Fruit fly (Drosophila melanogaster) whole organism, embryonic: ENCODE results near the gene CG42592.
A peak's percentile ranks its signal among the peaks of the same experiment; 100 is the strongest.

Experiments used
- Atf-2 ChIP-seq: fragments of 200-800 bp; sonication (Bioruptor generic); optimal IDR thresholded peaks from 2 replicates; lab custom pipeline; 2016; ENCODE audit warnings: missing biosample characterization, missing genetic modification characterization
- Awh ChIP-seq: fragments of 200-800 bp; sonication (Bioruptor generic); IDR thresholded peaks from 2 replicates; pipeline ENCODE4, ENCODE4 v1.3.6; 2022; ENCODE audit warnings: missing biosample characterization, missing genetic modification characterization
- CG14667 ChIP-seq: fragments of 200-800 bp; sonication (Bioruptor generic); IDR thresholded peaks from 2 replicates; pipeline ENCODE4 v1.3.6; 2022; ENCODE audit warnings: missing biosample characterization, missing genetic modification characterization
- CG16863 ChIP-seq: fragments of 200-800 bp; sonication (Bioruptor generic); optimal IDR thresholded peaks from 3 replicates; lab custom pipeline; 2016; ENCODE audit warnings: missing biosample characterization, missing genetic modification characterization
- CG2116 ChIP-seq: fragments of 200-800 bp; sonication (Bioruptor generic); optimal IDR thresholded peaks from 3 replicates; lab custom pipeline; 2018; ENCODE audit warnings: missing biosample characterization, mild to moderate bottlenecking, missing genetic modification characterization
- CG3065 ChIP-seq: fragments of 200-800 bp; sonication (Bioruptor generic); optimal IDR thresholded peaks from 2 replicates; lab custom pipeline; 2016; ENCODE audit warnings: missing biosample characterization, missing genetic modification characterization
- CG32532 ChIP-seq: fragments of 200-800 bp; sonication (Bioruptor generic); IDR thresholded peaks from 2 replicates; pipeline ENCODE4 v1.3.6; 2022; ENCODE audit warnings: missing biosample characterization, missing genetic modification characterization
- CG32772 ChIP-seq: fragments of 200-800 bp; sonication (Bioruptor generic); IDR thresholded peaks from 2 replicates; pipeline ENCODE4 v1.3.6; 2022; ENCODE audit warnings: missing biosample characterization, missing genetic modification characterization
- CG33557 ChIP-seq: fragments of 200-800 bp; sonication (Bioruptor generic); optimal IDR thresholded peaks from 2 replicates; lab custom pipeline; 2019; ENCODE audit warnings: missing biosample characterization, mild to moderate bottlenecking, missing genetic modification characterization, moderate library complexity
- CG34376 ChIP-seq: fragments of 200-800 bp; sonication (Bioruptor generic); optimal IDR thresholded peaks from 2 replicates; lab custom pipeline; 2018; ENCODE audit warnings: missing biosample characterization, mild to moderate bottlenecking, missing genetic modification characterization
- CG42726 ChIP-seq: fragments of 200-800 bp; sonication (Bioruptor generic); IDR thresholded peaks from 2 replicates; pipeline ENCODE4 v1.3.6; 2022; ENCODE audit warnings: missing biosample characterization, missing genetic modification characterization; ENCODE audit not compliant: partially characterized antibody
- CG4360 ChIP-seq: fragments of 200-800 bp; sonication (Bioruptor generic); IDR thresholded peaks from 2 replicates; pipeline ENCODE4 v1.3.6; 2022; ENCODE audit warnings: missing biosample characterization, missing genetic modification characterization
- CG4617 ChIP-seq: fragments of 200-800 bp; sonication (Bioruptor generic); optimal IDR thresholded peaks from 3 replicates; lab custom pipeline; 2016; ENCODE audit warnings: missing biosample characterization, missing genetic modification characterization, borderline replicate concordance
- CG6272 ChIP-seq: fragments of 200-800 bp; sonication (Bioruptor generic); IDR thresholded peaks from 2 replicates; pipeline ENCODE4 v1.3.6; 2022; ENCODE audit warnings: missing biosample characterization, missing genetic modification characterization
- CG7372 ChIP-seq: fragments of 200-800 bp; sonication (Bioruptor generic); IDR thresholded peaks from 2 replicates; pipeline ENCODE4 v1.3.6; 2022; ENCODE audit warnings: missing biosample characterization, missing genetic modification characterization
- CG8924 ChIP-seq: fragments of 200-800 bp; optimal IDR thresholded peaks from 3 replicates; lab custom pipeline; 2019; ENCODE audit warnings: missing biosample characterization, mild to moderate bottlenecking, missing genetic modification characterization, moderate library complexity
- CG9215 ChIP-seq: fragments of 200-800 bp; sonication (Bioruptor generic); IDR thresholded peaks from 2 replicates; pipeline ENCODE4 v1.3.6; 2022; ENCODE audit warnings: missing biosample characterization, missing genetic modification characterization
- E2f2 ChIP-seq: fragments of 200-800 bp; sonication (Bioruptor generic); IDR thresholded peaks from 2 replicates; pipeline ENCODE4 v1.3.6; 2022; ENCODE audit warnings: missing biosample characterization, missing genetic modification characterization
- ERR ChIP-seq: fragments of 200-800 bp; sonication (Bioruptor generic); optimal IDR thresholded peaks from 2 replicates; lab custom pipeline; 2016; ENCODE audit warnings: missing biosample characterization, missing genetic modification characterization
- Eip74EF ChIP-seq, 2 experiments: fragments of 200-800 bp in 1 of 2; fragments of >200 bp in 1 of 2; sonication (Bioruptor generic) in 1 of 2; optimal IDR thresholded peaks; 2 replicates each; lab custom pipeline; 2017 to 2019; ENCODE audit warnings: missing biosample characterization in 2 of 2, missing genetic modification characterization in 2 of 2, mild to moderate bottlenecking in 1 of 2, moderate library complexity in 1 of 2
- Ets65A ChIP-seq: fragments of 200-800 bp; sonication (Bioruptor generic); peaks from one replicate; lab custom pipeline; 2016; ENCODE audit warnings: missing biosample characterization, missing genetic modification characterization
- Fer2 ChIP-seq: fragments of 200-800 bp; sonication (Bioruptor generic); optimal IDR thresholded peaks from 2 replicates; lab custom pipeline; 2018; ENCODE audit warnings: missing biosample characterization, mild to moderate bottlenecking, missing genetic modification characterization, moderate library complexity
- HLH3B ChIP-seq: fragments of 200-800 bp; sonication (Bioruptor generic); IDR thresholded peaks from 2 replicates; pipeline ENCODE4 v1.3.6; 2022; ENCODE audit warnings: missing biosample characterization, missing genetic modification characterization
- Max ChIP-seq: fragments of 200-800 bp; sonication (Bioruptor generic); optimal IDR thresholded peaks from 2 replicates; lab custom pipeline; 2016; ENCODE audit warnings: missing biosample characterization, mild to moderate bottlenecking, missing genetic modification characterization
- NC2α ChIP-seq: fragments of 200-800 bp; sonication (Bioruptor generic); optimal IDR thresholded peaks from 2 replicates; lab custom pipeline; 2016; ENCODE audit warnings: missing biosample characterization, missing genetic modification characterization
- NK7.1 ChIP-seq: fragments of 200-800 bp; sonication (Bioruptor generic); optimal IDR thresholded peaks from 3 replicates; lab custom pipeline; 2016; ENCODE audit warnings: missing biosample characterization, missing genetic modification characterization
- Ssrp ChIP-seq: fragments of 200-800 bp; sonication (Bioruptor generic); optimal IDR thresholded peaks from 2 replicates; lab custom pipeline; 2018; ENCODE audit warnings: missing biosample characterization, mild to moderate bottlenecking, missing genetic modification characterization, moderate library complexity
- Trl ChIP-seq, 3 experiments: fragments of >200 bp in 2 of 3; fragments of 200-800 bp in 1 of 3; sonication (Bioruptor generic) in 1 of 3; optimal IDR thresholded peaks; 2 replicates in 1 of 3; 3 replicates in 2 of 3; lab custom pipeline; 2016 to 2017; ENCODE audit warnings: missing biosample characterization in 1 of 3, missing genetic modification characterization in 1 of 3
- ato ChIP-seq: fragments of 200-800 bp; sonication (Bioruptor generic); IDR thresholded peaks from 2 replicates; pipeline ENCODE4 v1.3.6; 2022; ENCODE audit warnings: missing biosample characterization, missing genetic modification characterization; ENCODE audit not compliant: partially characterized antibody
- bbx ChIP-seq: fragments of 200-800 bp; sonication (Bioruptor generic); IDR thresholded peaks from 2 replicates; pipeline ENCODE4 v1.3.6; 2022; ENCODE audit warnings: missing biosample characterization, missing genetic modification characterization; ENCODE audit not compliant: partially characterized antibody
- bcd ChIP-seq: fragments of 200-800 bp; sonication (Bioruptor generic); optimal IDR thresholded peaks from 2 replicates; lab custom pipeline; 2017; ENCODE audit warnings: missing biosample characterization, mild to moderate bottlenecking, missing genetic modification characterization
- caup ChIP-seq: fragments of 200-800 bp; sonication (Bioruptor generic); optimal IDR thresholded peaks from 3 replicates; lab custom pipeline; 2017; ENCODE audit warnings: missing biosample characterization, mild to moderate bottlenecking, missing genetic modification characterization, moderate library complexity; ENCODE audit not compliant: severe bottlenecking
- cg ChIP-seq: fragments of 200-800 bp; sonication (Bioruptor generic); optimal IDR thresholded peaks from 3 replicates; lab custom pipeline; 2019; ENCODE audit warnings: missing biosample characterization, mild to moderate bottlenecking, missing genetic modification characterization, moderate library complexity
- chm ChIP-seq: fragments of 200-800 bp; sonication (Bioruptor generic); IDR thresholded peaks from 2 replicates; pipeline ENCODE4 v1.3.6; 2022; ENCODE audit warnings: missing biosample characterization, missing genetic modification characterization
- ci ChIP-seq: fragments of 200-800 bp; sonication (Bioruptor generic); IDR thresholded peaks from 3 replicates; pipeline ENCODE4 v1.3.6; 2022; ENCODE audit warnings: missing biosample characterization, missing genetic modification characterization
- corto ChIP-seq: fragments of 200-800 bp; sonication (Bioruptor generic); optimal IDR thresholded peaks from 2 replicates; lab custom pipeline; 2016; ENCODE audit warnings: missing biosample characterization, mild to moderate bottlenecking, missing genetic modification characterization, moderate library complexity
- cwo ChIP-seq: fragments of 200-800 bp; sonication (Bioruptor generic); optimal IDR thresholded peaks from 3 replicates; lab custom pipeline; 2017; ENCODE audit warnings: missing biosample characterization, missing genetic modification characterization, mild to moderate bottlenecking, moderate library complexity, missing genetic modification reagents
- esg ChIP-seq: fragments of 200-800 bp; sonication (Bioruptor generic); conservative IDR thresholded peaks from 2 replicates; pipeline ENCODE4 v1.3.6; 2022; ENCODE audit warnings: missing biosample characterization, missing genetic modification characterization
- gsb-n ChIP-seq: fragments of 200-800 bp; sonication (Bioruptor generic); optimal IDR thresholded peaks from 3 replicates; lab custom pipeline; 2018; ENCODE audit warnings: missing biosample characterization, mild to moderate bottlenecking, missing genetic modification characterization
- hkb ChIP-seq, 2 experiments: fragments of 200-800 bp in 1 of 2; fragments of >200 bp in 1 of 2; sonication (Bioruptor generic) in 1 of 2; IDR thresholded peaks in 1 of 2; optimal IDR thresholded peaks in 1 of 2; 2 replicates each; pipeline versions ENCODE4 v1.3.6 to Lab custom; 2017 to 2022; ENCODE audit warnings: missing biosample characterization in 1 of 2, missing genetic modification characterization in 1 of 2
- jumu ChIP-seq: fragments of 200-800 bp; sonication (Bioruptor generic); optimal IDR thresholded peaks from 3 replicates; lab custom pipeline; 2016; ENCODE audit warnings: missing biosample characterization, missing genetic modification characterization
- seq ChIP-seq: fragments of 200-800 bp; sonication (Bioruptor generic); IDR thresholded peaks from 2 replicates; pipeline ENCODE4 v1.3.6; 2022; ENCODE audit warnings: missing biosample characterization, missing genetic modification characterization
- sima ChIP-seq: fragments of 200-800 bp; sonication (Bioruptor generic); optimal IDR thresholded peaks from 2 replicates; lab custom pipeline; 2016; ENCODE audit warnings: missing biosample characterization, missing genetic modification characterization
- so ChIP-seq: fragments of 200-800 bp; sonication (Bioruptor generic); IDR thresholded peaks from 3 replicates; pipeline ENCODE4 v1.3.6; 2022; ENCODE audit warnings: missing biosample characterization, missing genetic modification characterization
- tio ChIP-seq: fragments of 200-800 bp; sonication (Bioruptor generic); optimal IDR thresholded peaks from 2 replicates; lab custom pipeline; 2017; ENCODE audit warnings: missing biosample characterization, missing genetic modification characterization, inconsistent platforms
- trh ChIP-seq: fragments of 200-800 bp; sonication (Bioruptor generic); optimal IDR thresholded peaks from 2 replicates; lab custom pipeline; 2016; ENCODE audit warnings: missing biosample characterization, missing genetic modification characterization
- ttk ChIP-seq: fragments of 200-800 bp; sonication (Bioruptor generic); IDR thresholded peaks from 2 replicates; pipeline ENCODE4 v2.1.2; 2022; ENCODE audit warnings: missing biosample characterization, missing genetic modification characterization

Gene CG42592

dm6 chr3R:29867895-29868294 is 31.8 kb upstream of the CG42592 start (continued):
- TF ChIP-seq cwo, result no peak
- TF ChIP-seq CG14667 (GFP tag; lab: Robert Waterston, UW), result no peak
- TF ChIP-seq Ssrp (tag; lab: Kevin White, UChicago), result no peak
- TF ChIP-seq ERR (GFP tag; lab: Kevin White, UChicago), result no peak
- TF ChIP-seq ato (GFP tag; lab: Robert Waterston, UW), result no peak
- no peak for TF ChIP-seq CG7372 (GFP tag; lab: Robert Waterston, UW)
- TF ChIP-seq CG2116 (GFP tag; lab: Kevin White, UChicago), result no peak
- TF ChIP-seq trh, result no peak
- no peak for TF ChIP-seq NK7.1 (GFP tag; lab: Kevin White, UChicago)
- TF ChIP-seq Eip74EF (GFP tag; optimal IDR thresholded peaks at IDR 0.05; lab: Kevin White, UChicago), result peak in 1 of 2 experiments; percentile 36
- no peak for TF ChIP-seq CG34376 (GFP tag; lab: Kevin White, UChicago)
- TF ChIP-seq CG32532, result no peak
- peak; percentile 21 for TF ChIP-seq CG8924 (tag; lab: Kevin White, UChicago)
- no peak for TF ChIP-seq seq (GFP tag; lab: Robert Waterston, UW)
- no peak for TF ChIP-seq caup (GFP tag; lab: Kevin White, UChicago)
- no peak for TF ChIP-seq CG9215 (GFP tag; lab: Robert Waterston, UW)
- TF ChIP-seq cg (GFP tag; lab: Kevin White, UChicago), result peak; percentile 25
- no peak for TF ChIP-seq sima (GFP tag; lab: Kevin White, UChicago)
- no peak for TF ChIP-seq Fer2
- no peak for TF ChIP-seq Max (GFP tag; lab: Kevin White, UChicago)
- no peak for TF ChIP-seq CG32772 (GFP tag; lab: Robert Waterston, UW)
- no peak for TF ChIP-seq CG4617
- no peak for TF ChIP-seq so (GFP tag; lab: Robert Waterston, UW)
- no peak for TF ChIP-seq CG42726
- no peak for TF ChIP-seq Ets65A (GFP tag; lab: Kevin White, UChicago)
- no peak for TF ChIP-seq gsb-n (tag; lab: Kevin White, UChicago)
- peak in 1 of 2 experiments; percentile 0 for TF ChIP-seq Trl (optimal IDR thresholded peaks at IDR 0.05; lab: Kevin White, UChicago)
- no peak for TF ChIP-seq Trl (GFP tag; optimal IDR thresholded peaks at IDR 0.05; lab: Kevin White, UChicago)
- no peak for TF ChIP-seq E2f2 (GFP tag; lab: Robert Waterston, UW)
- TF ChIP-seq bcd (GFP tag; lab: Kevin White, UChicago), result no peak
- TF ChIP-seq CG4360, result no peak
- no peak for TF ChIP-seq corto
- TF ChIP-seq ci, result no peak
- no peak for TF ChIP-seq HLH3B (GFP tag; lab: Robert Waterston, UW)

- TF ChIP-seq jumu (GFP tag; lab: Kevin White, UChicago), result no peak
- TF ChIP-seq tio (GFP tag; lab: Kevin White, UChicago), result no peak
- TF ChIP-seq bbx (GFP tag; lab: Robert Waterston, UW), result no peak
- TF ChIP-seq Awh (GFP tag; lab: Robert Waterston, UW), result no peak
- TF ChIP-seq CG6272 (GFP tag; lab: Robert Waterston, UW), result no peak
- TF ChIP-seq Atf-2, result no peak
- TF ChIP-seq NC2α (GFP tag; lab: Kevin White, UChicago), result no peak
- no peak for TF ChIP-seq CG7372 (GFP tag; lab: Robert Waterston, UW)
- no peak for TF ChIP-seq CG16863 (GFP tag; lab: Kevin White, UChicago)
- no peak for TF ChIP-seq CG33557 (GFP tag; lab: Kevin White, UChicago)
- no peak for TF ChIP-seq esg
- no peak for TF ChIP-seq chm (GFP tag; lab: Robert Waterston, UW)
- TF ChIP-seq ttk, result no peak
- no peak for TF ChIP-seq CG3065
- no peak for TF ChIP-seq hkb (optimal IDR thresholded peaks at IDR 0.05; lab: Kevin White, UChicago)
- no peak for TF ChIP-seq hkb (GFP tag; IDR thresholded peaks at IDR 0.05; lab: Robert Waterston, UW)
Measured at dm6 chr3R:29867470-29867869, 31.4 kb upstream of the CG42592 start.
